Worm (Caenorhabditis elegans): Measurements from ENCODE around the gene lgc-58.

DNA sequence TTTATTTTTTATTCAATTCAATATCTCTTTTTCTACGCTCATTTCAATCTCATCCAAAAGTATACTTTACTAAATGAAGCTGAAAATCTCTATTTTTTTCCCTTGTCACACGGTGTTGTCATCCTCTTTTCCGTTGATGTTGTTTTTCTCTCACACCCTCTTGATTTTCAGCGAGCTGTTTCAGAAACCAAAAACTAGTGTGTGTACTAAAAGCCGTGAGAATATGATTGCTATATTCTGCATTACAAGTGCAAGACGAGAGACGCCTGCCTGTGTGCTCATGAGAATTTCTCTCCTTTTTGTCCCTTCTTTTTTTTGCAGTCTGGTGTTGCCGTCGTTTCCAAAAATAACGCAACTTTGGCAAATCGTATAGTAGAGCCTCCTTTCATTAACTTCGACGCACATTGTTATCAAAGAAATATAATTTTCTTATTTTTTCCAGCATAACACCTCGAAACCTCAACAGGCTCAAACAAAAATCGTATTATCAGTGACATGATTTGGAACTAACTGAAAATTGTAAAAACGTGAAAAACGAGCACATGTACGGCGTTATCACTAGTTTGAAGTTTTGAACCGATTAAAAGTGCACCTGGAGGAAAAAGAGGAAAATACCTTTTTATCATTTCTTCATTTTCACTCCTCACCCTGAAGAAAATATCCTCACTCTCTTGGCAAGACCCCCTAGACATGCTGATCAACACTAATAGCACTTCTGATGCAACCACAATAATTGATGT, 42.9 kb downstream of the lgc-58 start, which contains the start of gene C15H9.2:
- no peak for TF ChIP-seq aly-2 (tag; optimal IDR thresholded peaks at IDR 0.05)
- TF ChIP-seq zag-1 (tag; optimal IDR thresholded peaks at IDR 0.05) = no peak
- no peak for TF ChIP-seq skn-1 (tag; optimal IDR thresholded peaks at IDR 0.05)
- peak; percentile 50 for TF ChIP-seq unc-55 (GFP tag; optimal IDR thresholded peaks at IDR 0.05)
- no peak for TF ChIP-seq lin-39 (tag; optimal IDR thresholded peaks at IDR 0.05)
- TF ChIP-seq nhr-237 (tag; optimal IDR thresholded peaks at IDR 0.05) = no peak
- no peak for TF ChIP-seq R02D3.7 (tag; optimal IDR thresholded peaks at IDR 0.05)
- no peak for TF ChIP-seq lin-13 (GFP tag; optimal IDR thresholded peaks at IDR 0.05)
- TF ChIP-seq ZK546.5 (tag; optimal IDR thresholded peaks at IDR 0.05) = no peak
